Worm (Caenorhabditis elegans) whole organism, L3 larva: Measurements from ENCODE around the gene ZK1098.2.

Source experiments
- R02D3.7 ChIP-seq: fragments of 150-350 bp; optimal IDR thresholded peaks from 2 replicates; lab custom pipeline; 2014; ENCODE audit warnings: missing biosample characterization, missing genetic modification characterization
- ZK546.5 ChIP-seq: sonication (generic microtip); optimal IDR thresholded peaks from 2 replicates; lab custom pipeline; 2017; ENCODE audit warnings: missing biosample characterization, missing genetic modification characterization
- ama-1 ChIP-seq: fragments of 150-350 bp; optimal IDR thresholded peaks from 2 replicates; lab custom pipeline; 2018
- ceh-16 ChIP-seq: sonication (generic microtip); optimal IDR thresholded peaks from 2 replicates; lab custom pipeline; 2017; ENCODE audit warnings: missing biosample characterization, missing genetic modification characterization
- daf-12 ChIP-seq: fragments of 150-350 bp; optimal IDR thresholded peaks from 2 replicates; lab custom pipeline; 2014; ENCODE audit warnings: missing biosample characterization, missing genetic modification reagents, missing genetic modification characterization
- egl-27 ChIP-seq: sonication (generic microtip); optimal IDR thresholded peaks from 4 replicates; lab custom pipeline; 2017; ENCODE audit warnings: missing biosample characterization, missing genetic modification reagents, missing genetic modification characterization
- egl-5 ChIP-seq: fragments of 150-350 bp; optimal IDR thresholded peaks from 2 replicates; lab custom pipeline; 2017; ENCODE audit warnings: missing biosample characterization, missing genetic modification reagents, missing genetic modification characterization, inconsistent platforms
- elt-1 ChIP-seq: fragments of 150-350 bp; optimal IDR thresholded peaks from 2 replicates; lab custom pipeline; 2014; ENCODE audit warnings: missing biosample characterization, missing genetic modification characterization
- elt-2 ChIP-seq: sonication (generic microtip); optimal IDR thresholded peaks from 2 replicates; lab custom pipeline; 2016; ENCODE audit warnings: missing genetic modification reagents, mild to moderate bottlenecking, missing genetic modification characterization, missing compliant biosample characterization
- elt-3 ChIP-seq, 3 experiments: fragments of 150-350 bp in 1 of 3; sonication (generic microtip) in 2 of 3; optimal IDR thresholded peaks; 2 replicates in 2 of 3; 4 replicates in 1 of 3; lab custom pipeline; 2014 to 2017; ENCODE audit warnings: missing biosample characterization in 3 of 3, missing genetic modification characterization in 3 of 3
- fkh-10 ChIP-seq: sonication (generic microtip); optimal IDR thresholded peaks from 2 replicates; lab custom pipeline; 2017; ENCODE audit warnings: missing biosample characterization, missing genetic modification reagents, missing genetic modification characterization
- fkh-2 ChIP-seq: fragments of 150-350 bp; optimal IDR thresholded peaks from 2 replicates; lab custom pipeline; 2014; ENCODE audit warnings: missing biosample characterization, missing genetic modification reagents, missing genetic modification characterization
- fos-1 ChIP-seq: fragments of 150-350 bp; optimal IDR thresholded peaks from 2 replicates; lab custom pipeline; 2014; ENCODE audit warnings: missing biosample characterization, missing genetic modification characterization
- hmg-11 ChIP-seq: sonication (generic microtip); optimal IDR thresholded peaks from 2 replicates; lab custom pipeline; 2016; ENCODE audit warnings: missing genetic modification characterization, missing compliant biosample characterization
- jun-1 ChIP-seq: fragments of 150-350 bp; optimal IDR thresholded peaks from 2 replicates; lab custom pipeline; 2014; ENCODE audit warnings: missing biosample characterization, missing genetic modification reagents, missing genetic modification characterization
- lin-15B ChIP-seq: fragments of 150-350 bp; optimal IDR thresholded peaks from 2 replicates; lab custom pipeline; 2014; ENCODE audit warnings: missing biosample characterization, missing genetic modification characterization
- lin-39 ChIP-seq: fragments of 150-350 bp; optimal IDR thresholded peaks from 2 replicates; lab custom pipeline; 2018; ENCODE audit warnings: missing biosample characterization, missing genetic modification reagents, missing genetic modification characterization
- lsy-12 ChIP-seq: sonication (generic microtip); optimal IDR thresholded peaks from 2 replicates; lab custom pipeline; 2016; ENCODE audit warnings: mild to moderate bottlenecking, missing genetic modification characterization, missing compliant biosample characterization
- mdl-1 ChIP-seq: fragments of 150-350 bp; optimal IDR thresholded peaks from 2 replicates; lab custom pipeline; 2014; ENCODE audit warnings: missing biosample characterization, missing genetic modification characterization
- mml-1 ChIP-seq: fragments of 150-350 bp; sonication (generic microtip); optimal IDR thresholded peaks from 3 replicates; lab custom pipeline; 2014; ENCODE audit warnings: missing biosample characterization, missing genetic modification characterization
- nfya-1 ChIP-seq: sonication (generic microtip); optimal IDR thresholded peaks from 2 replicates; lab custom pipeline; 2017; ENCODE audit warnings: missing genetic modification characterization, mild to moderate bottlenecking, missing compliant biosample characterization, antibody characterized with exemption, moderate library complexity; ENCODE audit not compliant: insufficient read depth
- nhr-11 ChIP-seq: fragments of 150-350 bp; optimal IDR thresholded peaks from 2 replicates; lab custom pipeline; 2014; ENCODE audit warnings: missing biosample characterization, missing genetic modification characterization
- nhr-12 ChIP-seq: fragments of 150-350 bp; optimal IDR thresholded peaks from 2 replicates; lab custom pipeline; 2014; ENCODE audit warnings: missing biosample characterization, missing genetic modification characterization
- nhr-23 ChIP-seq: fragments of 150-350 bp; optimal IDR thresholded peaks from 2 replicates; lab custom pipeline; 2014; ENCODE audit warnings: missing biosample characterization, missing genetic modification reagents, missing genetic modification characterization
- nhr-25 ChIP-seq: sonication (generic microtip); optimal IDR thresholded peaks from 2 replicates; lab custom pipeline; 2017; ENCODE audit warnings: missing biosample characterization, missing genetic modification characterization
- nhr-28 ChIP-seq: fragments of 150-350 bp; optimal IDR thresholded peaks from 2 replicates; lab custom pipeline; 2014; ENCODE audit warnings: missing biosample characterization, missing genetic modification characterization
- nhr-67 ChIP-seq: fragments of 150-350 bp; optimal IDR thresholded peaks from 2 replicates; lab custom pipeline; 2014; ENCODE audit warnings: missing biosample characterization, missing genetic modification characterization
- nhr-76 ChIP-seq: fragments of 150-350 bp; sonication (generic microtip); optimal IDR thresholded peaks from 5 replicates; lab custom pipeline; 2014; ENCODE audit warnings: missing biosample characterization, missing genetic modification characterization
- nhr-77 ChIP-seq: fragments of 150-350 bp; optimal IDR thresholded peaks from 2 replicates; lab custom pipeline; 2014; ENCODE audit warnings: missing biosample characterization, missing genetic modification characterization
- pha-4 ChIP-seq: fragments of 150-350 bp; optimal IDR thresholded peaks from 2 replicates; lab custom pipeline; 2014; ENCODE audit warnings: missing biosample characterization, missing genetic modification reagents, missing genetic modification characterization
- pqm-1 ChIP-seq: fragments of 150-350 bp; optimal IDR thresholded peaks from 2 replicates; lab custom pipeline; 2017; ENCODE audit warnings: missing biosample characterization, missing genetic modification characterization, inconsistent platforms
- sea-2 ChIP-seq: fragments of 150-350 bp; sonication (generic microtip); optimal IDR thresholded peaks from 4 replicates; lab custom pipeline; 2014; ENCODE audit warnings: missing biosample characterization, missing genetic modification reagents, missing genetic modification characterization
- skn-1 ChIP-seq: fragments of 150-350 bp; optimal IDR thresholded peaks from 2 replicates; lab custom pipeline; 2014; ENCODE audit warnings: missing biosample characterization, missing genetic modification characterization
- snpc-4 ChIP-seq: fragments of 150-350 bp; optimal IDR thresholded peaks from 2 replicates; lab custom pipeline; 2014; ENCODE audit warnings: missing biosample characterization, missing genetic modification characterization
- tbx-2 ChIP-seq: sonication (generic microtip); optimal IDR thresholded peaks from 2 replicates; lab custom pipeline; 2016; ENCODE audit warnings: mild to moderate bottlenecking, missing genetic modification characterization, missing compliant biosample characterization
- unc-39 ChIP-seq: sonication (generic microtip); optimal IDR thresholded peaks from 4 replicates; lab custom pipeline; 2017; ENCODE audit warnings: missing biosample characterization, missing genetic modification characterization
- unc-62 ChIP-seq: fragments of 150-350 bp; sonication (generic microtip); optimal IDR thresholded peaks from 4 replicates; lab custom pipeline; 2014; ENCODE audit warnings: missing biosample characterization, missing genetic modification reagents, missing genetic modification characterization
- zag-1 ChIP-seq: fragments of 150-350 bp; optimal IDR thresholded peaks from 2 replicates; lab custom pipeline; 2014; ENCODE audit warnings: missing biosample characterization, missing genetic modification characterization
- ztf-11 ChIP-seq: fragments of 150-350 bp; optimal IDR thresholded peaks from 2 replicates; lab custom pipeline; 2014; ENCODE audit warnings: missing biosample characterization, missing genetic modification characterization
- ztf-4 ChIP-seq: fragments of 150-350 bp; optimal IDR thresholded peaks from 2 replicates; lab custom pipeline; 2014; ENCODE audit warnings: missing biosample characterization, missing genetic modification characterization

Gene ZK1098.2

DNA sequence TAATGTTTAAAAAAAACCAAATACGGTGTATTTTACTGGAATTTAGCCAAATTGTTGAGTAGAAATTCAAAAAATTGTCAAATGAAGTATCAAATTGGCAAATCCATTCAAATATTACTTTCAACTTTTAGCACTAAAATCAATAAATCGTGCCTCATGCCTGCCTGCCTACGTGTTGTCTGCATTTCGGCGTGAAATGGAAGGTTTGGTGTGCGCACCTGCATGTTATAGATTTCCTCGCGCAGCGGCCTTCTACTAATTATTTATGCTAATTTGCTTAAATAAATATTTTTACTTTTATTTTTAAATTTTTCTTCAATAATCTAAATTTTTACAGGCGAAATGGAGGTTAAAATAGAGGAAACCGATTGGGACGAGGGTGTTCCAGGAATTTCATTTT is at the start of gene ZK1098.2:
ZK1098.2 (plus strand) TSS at position 336 of the 400 bp plus-strand sequence.
- TF ChIP-seq sea-2 (no peak), nfya-1 (tag; lab: Kevin White, UChicago) (peak; percentile 34), pha-4 (peak; percentile 69)

DNA sequence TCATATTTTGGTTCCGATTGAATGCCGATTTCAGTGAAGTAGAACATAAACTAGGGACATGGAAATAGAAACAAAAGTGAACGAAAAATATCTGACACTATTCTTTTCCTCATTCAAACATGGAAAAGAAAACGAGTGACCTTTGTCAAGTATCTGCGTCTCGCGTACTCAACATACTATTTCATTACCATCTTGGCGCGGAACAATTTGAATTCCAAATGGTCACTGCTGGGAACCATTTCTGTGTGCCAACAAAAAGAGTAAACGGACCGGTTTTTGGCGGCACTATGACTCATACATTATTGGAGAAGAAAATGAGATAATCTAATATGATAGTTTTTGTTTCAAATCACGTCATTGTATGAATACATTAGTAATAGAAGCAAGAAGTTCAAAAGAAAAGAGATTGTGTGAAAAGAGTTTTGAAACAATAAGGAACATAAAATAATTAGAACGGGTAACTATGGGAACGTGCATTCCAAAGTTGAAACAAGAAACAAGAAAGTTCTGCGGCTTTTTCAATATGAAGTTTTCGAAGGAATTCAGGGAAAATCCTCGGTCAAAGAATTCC is 46.5 kb upstream of the ZK1098.2 start:
- TF ChIP-seq pha-4: peak; percentile 18
- peak; percentile 53 for TF ChIP-seq nhr-25 (tag; lab: Kevin White, UChicago)
- no peak for TF ChIP-seq nhr-77 (tag; lab: Kevin White, UChicago)

DNA sequence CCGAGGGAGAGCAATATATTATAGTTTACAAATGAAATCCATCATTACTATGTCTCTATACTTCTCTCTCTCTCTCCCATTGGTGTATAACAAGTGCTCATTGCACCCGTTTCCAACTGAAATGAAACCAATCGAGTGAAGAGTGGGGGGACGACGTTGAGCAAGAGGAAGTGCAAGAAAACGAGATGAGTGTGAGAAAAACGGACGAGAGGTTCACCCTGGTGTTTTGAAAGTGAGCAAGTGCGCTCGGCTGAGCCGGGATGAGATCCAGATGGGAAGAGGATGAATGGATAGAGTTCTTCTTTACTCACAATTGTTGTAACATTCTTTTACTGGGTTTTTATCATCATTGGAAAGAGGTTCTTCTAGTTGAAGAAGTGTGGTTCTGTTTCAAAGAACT is 45.2 kb upstream of the ZK1098.2 start:
- TF ChIP-seq pqm-1 (no peak), lin-15B (tag; lab: Kevin White, UChicago) (peak; percentile 57), nhr-28 (tag; lab: Kevin White, UChicago) (no peak), unc-62 (GFP tag; lab: Kevin White, UChicago) (no peak), mdl-1 (tag; lab: Kevin White, UChicago) (no peak), nhr-77 (tag; lab: Kevin White, UChicago) (no peak), snpc-4 (tag; lab: Kevin White, UChicago) (no peak), R02D3.7 (tag; lab: Kevin White, UChicago) (no peak), jun-1 (tag; lab: Kevin White, UChicago) (no peak), pha-4 (no peak), nfya-1 (tag; lab: Kevin White, UChicago) (peak; percentile 65), ceh-16 (tag; lab: Kevin White, UChicago) (no peak), hmg-11 (tag; lab: Kevin White, UChicago) (no peak), nhr-12 (tag; lab: Kevin White, UChicago) (no peak), lin-39 (tag; lab: Kevin White, UChicago) (peak; percentile 0), ztf-11 (tag; lab: Kevin White, UChicago) (no peak), sea-2 (no peak), fkh-2 (tag; lab: Kevin White, UChicago) (no peak), tbx-2 (tag; lab: Kevin White, UChicago) (no peak)

DNA sequence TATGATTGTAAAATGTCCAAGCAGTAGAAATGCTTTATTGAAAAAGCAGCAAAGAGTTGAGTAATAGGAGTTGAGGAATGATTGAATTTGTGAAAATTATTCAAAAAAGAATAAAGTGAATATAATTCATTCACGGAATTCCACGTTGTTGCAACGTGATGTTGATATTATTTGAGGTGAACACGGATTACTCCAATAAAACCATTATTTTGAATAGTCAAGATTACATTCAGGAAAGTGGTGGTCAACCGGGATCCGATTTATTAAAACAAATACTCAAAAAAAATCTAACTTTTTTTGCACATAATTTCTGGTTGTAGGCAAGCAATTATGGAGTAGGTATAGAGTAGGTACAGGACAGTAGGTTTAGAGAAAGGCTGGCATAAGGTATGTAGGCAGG is 43.6 kb upstream of the ZK1098.2 start, which contains the start of gene bre-3:
bre-3 (minus strand) TSS at position 101 of the 400 bp plus-strand sequence.
- TF ChIP-seq hmg-11 (tag; lab: Kevin White, UChicago) (no peak), nhr-23 (no peak), daf-12 (tag; lab: Kevin White, UChicago) (no peak), ztf-4 (tag; lab: Kevin White, UChicago) (no peak), unc-39 (tag; lab: Kevin White, UChicago) (no peak), elt-2 (tag; lab: Kevin White, UChicago) (no peak), nhr-28 (tag; lab: Kevin White, UChicago) (no peak), mdl-1 (tag; lab: Kevin White, UChicago) (no peak), ztf-11 (tag; lab: Kevin White, UChicago) (no peak), egl-5 (tag; lab: Kevin White, UChicago) (no peak), nhr-25 (tag; lab: Kevin White, UChicago) (no peak), nfya-1 (tag; lab: Kevin White, UChicago) (no peak), nhr-76 (no peak), snpc-4 (tag; lab: Kevin White, UChicago) (no peak), pqm-1 (no peak), nhr-77 (tag; lab: Kevin White, UChicago) (no peak), ceh-16 (tag; lab: Kevin White, UChicago) (no peak), sea-2 (no peak), tbx-2 (tag; lab: Kevin White, UChicago) (no peak), R02D3.7 (tag; lab: Kevin White, UChicago) (no peak)

DNA sequence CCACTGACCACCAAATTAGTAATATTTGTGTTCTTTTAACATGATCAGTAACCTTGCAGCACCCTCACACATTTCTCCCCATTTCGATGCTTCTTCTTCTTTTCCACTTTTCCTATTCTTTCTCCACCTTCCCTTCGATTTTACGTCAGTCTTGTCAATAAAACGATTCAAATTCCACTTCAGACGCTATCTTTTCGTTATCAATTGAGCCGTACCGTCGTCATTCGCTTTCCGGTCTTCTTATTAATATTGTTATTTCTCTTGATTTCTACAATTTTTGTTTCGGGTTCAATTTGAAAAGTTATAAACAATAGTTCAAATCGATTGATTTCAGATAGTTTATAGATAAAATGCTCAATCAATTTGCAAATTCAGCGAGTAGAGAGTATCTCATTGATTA is 41.5 kb upstream of the ZK1098.2 start:
- TF ChIP-seq elt-3 (tag; optimal IDR thresholded peaks at IDR 0.05; lab: Kevin White, UChicago) (no peak), unc-62 (GFP tag; lab: Kevin White, UChicago) (no peak), zag-1 (tag; lab: Kevin White, UChicago) (no peak), lsy-12 (no peak), fkh-10 (no peak), mml-1 (tag; lab: Kevin White, UChicago) (no peak), jun-1 (tag; lab: Kevin White, UChicago) (peak; percentile 10), nfya-1 (tag; lab: Kevin White, UChicago) (no peak), snpc-4 (tag; lab: Kevin White, UChicago) (no peak), elt-1 (tag; lab: Kevin White, UChicago) (no peak), fos-1 (tag; lab: Kevin White, UChicago) (no peak), egl-27 (tag; lab: Kevin White, UChicago) (no peak), nhr-67 (tag; lab: Kevin White, UChicago) (no peak), hmg-11 (tag; lab: Kevin White, UChicago) (no peak), elt-2 (tag; lab: Kevin White, UChicago) (peak; percentile 81), ZK546.5 (tag; lab: Kevin White, UChicago) (no peak), egl-5 (tag; lab: Kevin White, UChicago) (no peak), tbx-2 (tag; lab: Kevin White, UChicago) (no peak), lin-15B (tag; lab: Kevin White, UChicago) (no peak), pqm-1 (peak; percentile 87), nhr-11 (tag; lab: Kevin White, UChicago) (no peak), skn-1 (tag; lab: Kevin White, UChicago) (no peak), lin-39 (tag; lab: Kevin White, UChicago) (no peak), nhr-76 (no peak), nhr-25 (tag; lab: Kevin White, UChicago) (no peak), nhr-12 (tag; lab: Kevin White, UChicago) (no peak), ama-1 (lab: Kevin White, UChicago) (no peak), mdl-1 (tag; lab: Kevin White, UChicago) (no peak), R02D3.7 (tag; lab: Kevin White, UChicago) (no peak), unc-39 (tag; lab: Kevin White, UChicago) (no peak)
